Worm (Caenorhabditis elegans) whole organism, midembryonic: Measurements from ENCODE around the gene oac-30.

Experiments
- cog-1 ChIP-seq: sonication (generic microtip); optimal IDR thresholded peaks from 2 replicates; lab custom pipeline; 2016; ENCODE audit warnings: missing genetic modification characterization, missing compliant biosample characterization
- flt-1 ChIP-seq: fragments of 200-800 bp; sonication (Bioruptor generic); IDR thresholded peaks from 2 replicates; pipeline ENCODE4 v1.3.6; 2022; ENCODE audit warnings: missing genetic modification characterization, missing compliant biosample characterization
- klf-2 ChIP-seq: fragments of 200-800 bp; sonication (Bioruptor generic); conservative IDR thresholded peaks from 2 replicates; pipeline ENCODE4 v1.3.6; 2022; ENCODE audit warnings: missing genetic modification reagents, missing genetic modification characterization, missing compliant biosample characterization
- ref-1 ChIP-seq: fragments of 200-800 bp; sonication (Bioruptor generic); conservative IDR thresholded peaks from 2 replicates; pipeline ENCODE4 v1.3.6; 2022; ENCODE audit warnings: missing genetic modification reagents, missing genetic modification characterization, missing compliant biosample characterization
- ztf-23 ChIP-seq: fragments of 200-800 bp; sonication (Bioruptor generic); IDR thresholded peaks from 2 replicates; pipeline ENCODE4 v1.3.6; 2022; ENCODE audit warnings: missing genetic modification reagents, missing genetic modification characterization, missing compliant biosample characterization
- ztf-29 ChIP-seq: fragments of 200-800 bp; sonication (Bioruptor generic); IDR thresholded peaks from 2 replicates; pipeline ENCODE4 v1.3.6; 2022; ENCODE audit warnings: missing genetic modification reagents, missing genetic modification characterization, missing compliant biosample characterization

DNA sequence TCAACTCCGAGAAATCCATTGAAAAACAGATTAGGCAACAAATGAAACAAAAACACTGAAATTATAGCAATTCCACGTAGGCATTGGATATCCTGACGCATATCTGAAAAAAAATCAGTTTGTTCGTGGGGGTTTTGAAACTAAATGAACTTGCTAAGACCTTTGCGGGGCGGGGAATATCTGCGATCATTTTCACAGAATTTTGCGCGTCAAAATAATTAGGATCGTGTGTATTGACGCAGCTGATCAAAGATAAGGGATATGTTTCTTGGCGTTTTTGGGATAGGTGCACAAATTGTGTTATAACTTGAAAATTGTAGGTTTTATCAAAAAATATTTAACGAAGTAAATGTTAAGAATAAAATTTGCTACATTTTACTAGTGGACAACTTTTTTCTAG is at the start of gene oac-30:
- TF ChIP-seq cog-1 (no peak), ztf-29 (GFP tag; lab: Robert Waterston, UW) (no peak), flt-1 (GFP tag; lab: Robert Waterston, UW) (no peak), ztf-23 (GFP tag; lab: Robert Waterston, UW) (no peak), klf-2 (GFP tag; lab: Robert Waterston, UW) (no peak), ref-1 (GFP tag; lab: Robert Waterston, UW) (no peak)
